Worm (Caenorhabditis elegans) whole organism, L1 larva: ENCODE results near the gene srbc-7.

Experiments used
- aly-2 ChIP-seq: fragments of 150-350 bp; optimal IDR thresholded peaks from 2 replicates; lab custom pipeline; 2014; ENCODE audit warnings: missing biosample characterization, missing genetic modification characterization
- fkh-4 ChIP-seq: sonication (generic microtip); optimal IDR thresholded peaks from 2 replicates; lab custom pipeline; 2016; ENCODE audit warnings: missing compliant biosample characterization, missing genetic modification characterization, borderline replicate concordance
- hlh-4 ChIP-seq: sonication (generic microtip); optimal IDR thresholded peaks from 2 replicates; lab custom pipeline; 2016; ENCODE audit warnings: mild to moderate bottlenecking, missing genetic modification characterization, missing compliant biosample characterization
- lin-15B ChIP-seq: fragments of 150-350 bp; sonication (generic microtip); optimal IDR thresholded peaks from 3 replicates; lab custom pipeline; 2014; ENCODE audit warnings: missing biosample characterization, missing genetic modification characterization
- lin-39 ChIP-seq: fragments of 150-350 bp; optimal IDR thresholded peaks from 2 replicates; lab custom pipeline; 2014; ENCODE audit warnings: missing biosample characterization, missing genetic modification reagents, missing genetic modification characterization
- nhr-11 ChIP-seq: fragments of 150-350 bp; optimal IDR thresholded peaks from 2 replicates; lab custom pipeline; 2014; ENCODE audit warnings: missing biosample characterization, missing genetic modification characterization
- nhr-12 ChIP-seq: sonication (generic microtip); optimal IDR thresholded peaks from 2 replicates; lab custom pipeline; 2017; ENCODE audit warnings: missing biosample characterization, missing genetic modification characterization
- nhr-76 ChIP-seq: sonication (generic microtip); optimal IDR thresholded peaks from 2 replicates; lab custom pipeline; 2017; ENCODE audit warnings: missing biosample characterization, missing genetic modification characterization
- nhr-77 ChIP-seq: fragments of 150-350 bp; optimal IDR thresholded peaks from 2 replicates; lab custom pipeline; 2014; ENCODE audit warnings: missing biosample characterization, missing genetic modification characterization
- snpc-4 ChIP-seq: fragments of 150-350 bp; optimal IDR thresholded peaks from 2 replicates; lab custom pipeline; 2014; ENCODE audit warnings: missing biosample characterization, missing genetic modification characterization
- sox-4 ChIP-seq: sonication (generic microtip); optimal IDR thresholded peaks from 2 replicates; lab custom pipeline; 2016; ENCODE audit warnings: missing genetic modification characterization, missing compliant biosample characterization
- tbx-2 ChIP-seq: sonication (generic microtip); optimal IDR thresholded peaks from 2 replicates; lab custom pipeline; 2016; ENCODE audit warnings: missing genetic modification characterization, missing compliant biosample characterization
- unc-130 ChIP-seq: fragments of 150-350 bp; optimal IDR thresholded peaks from 2 replicates; lab custom pipeline; 2017; ENCODE audit warnings: missing biosample characterization, missing genetic modification characterization, inconsistent platforms
- unc-62 ChIP-seq: fragments of 150-350 bp; optimal IDR thresholded peaks from 2 replicates; lab custom pipeline; 2014; ENCODE audit warnings: missing biosample characterization, missing genetic modification reagents, missing genetic modification characterization

DNA sequence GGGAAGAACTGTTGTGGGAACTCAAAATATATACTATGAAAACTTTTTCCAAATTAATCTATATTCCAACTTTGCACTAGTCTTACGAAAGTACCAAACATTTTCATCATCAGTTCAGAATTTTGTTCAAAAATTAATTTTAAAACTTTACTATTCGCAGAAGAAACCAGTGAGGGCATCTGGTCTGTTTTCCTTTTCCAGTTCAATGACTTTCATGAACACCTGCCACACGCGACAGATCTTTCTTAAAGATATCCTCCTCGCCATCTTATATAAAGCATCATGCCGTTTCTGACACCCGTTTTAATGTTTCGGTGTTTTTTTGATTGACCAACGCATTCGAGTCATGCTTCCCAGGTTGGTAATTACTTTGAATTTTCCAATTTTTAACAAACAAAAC is 45.5 kb upstream of the srbc-7 start, which contains the start of gene C54F6.3:
- TF ChIP-seq tbx-2 (tag; lab: Kevin White, UChicago), result no peak
- no peak for TF ChIP-seq snpc-4 (tag; lab: Kevin White, UChicago)
- no peak for TF ChIP-seq nhr-77 (tag; lab: Kevin White, UChicago)
- TF ChIP-seq lin-39, result no peak
- no peak for TF ChIP-seq nhr-76 (tag; lab: Kevin White, UChicago)
- TF ChIP-seq unc-62, result no peak
- no peak for TF ChIP-seq unc-130 (tag; lab: Kevin White, UChicago)
- no peak for TF ChIP-seq nhr-11 (tag; lab: Kevin White, UChicago)
- no peak for TF ChIP-seq nhr-12 (tag; lab: Kevin White, UChicago)
- no peak for TF ChIP-seq lin-15B
- TF ChIP-seq aly-2 (tag; lab: Kevin White, UChicago), result no peak
- no peak for TF ChIP-seq fkh-4 (tag; lab: Kevin White, UChicago)
- no peak for TF ChIP-seq sox-4
- TF ChIP-seq hlh-4, result no peak
